Worm (Caenorhabditis elegans): ENCODE data around the gene Y51B9A.6.

The Y51B9A.6 gene

DNA sequence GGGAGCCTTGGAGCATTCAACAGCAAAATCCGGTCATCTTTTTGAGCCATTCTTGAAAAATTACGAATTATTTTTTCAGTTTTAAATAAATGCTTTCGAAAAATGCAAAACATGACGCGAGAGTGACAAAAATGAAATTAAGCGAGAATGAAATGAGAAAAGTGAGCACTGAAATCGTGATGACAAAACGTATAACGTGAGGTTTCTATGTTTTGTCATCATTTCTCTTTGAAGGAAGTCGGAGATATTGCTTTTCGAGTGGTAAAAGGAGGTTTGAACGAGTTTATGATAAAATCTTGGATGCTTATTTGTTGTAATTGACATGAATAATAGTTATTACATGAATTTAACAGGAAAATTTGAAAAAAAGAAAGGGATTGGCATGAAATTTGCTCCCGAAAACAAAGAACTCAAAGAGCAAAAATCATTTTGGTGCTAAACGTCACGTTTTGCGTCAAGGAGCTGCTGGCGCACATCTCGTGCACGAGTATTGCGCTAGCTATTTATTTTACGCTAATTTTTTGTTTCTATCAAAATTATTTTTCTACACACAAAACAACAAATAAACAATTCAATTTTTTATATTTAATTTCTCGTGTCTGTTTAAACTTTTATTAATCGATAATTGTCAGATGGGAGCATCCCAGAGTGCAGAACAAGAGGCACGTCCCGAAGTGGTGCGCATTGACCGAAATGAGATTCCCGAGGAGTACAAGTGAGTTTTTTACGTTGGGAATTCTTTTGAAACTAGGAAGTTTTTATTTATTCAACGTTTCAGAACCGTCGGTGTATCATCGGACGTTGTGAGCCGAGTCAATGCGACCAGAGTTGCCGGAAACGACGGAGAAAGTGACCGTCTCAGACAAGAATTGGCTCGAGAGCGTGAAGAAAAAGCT is 13.6 kb upstream of the Y51B9A.6 start, which contains the start of the genes gss-1 and chch-3 (continued):
- TF ChIP-seq mel-28 (tag; optimal IDR thresholded peaks at IDR 0.05; ENCODE audit: borderline replicate concordance) = no peak
- no peak for TF ChIP-seq F55B11.4 (tag; optimal IDR thresholded peaks at IDR 0.05; ENCODE audit: borderline replicate concordance, insufficient read depth)
- peak; percentile 53 for TF ChIP-seq dox-1 (GFP tag; IDR thresholded peaks at IDR 0.05)
- TF ChIP-seq F23B12.7 (tag; optimal IDR thresholded peaks at IDR 0.05; ENCODE audit: insufficient read depth) = no peak
- no peak for TF ChIP-seq F22D6.2 (tag; optimal IDR thresholded peaks at IDR 0.05)
- peak; percentile 22 for TF ChIP-seq lsl-1 (GFP tag; optimal IDR thresholded peaks at IDR 0.05)
- TF ChIP-seq atf-7 (tag; optimal IDR thresholded peaks at IDR 0.05) = no peak
- no peak for TF ChIP-seq Y53G8AR.9 (GFP tag; conservative IDR thresholded peaks at IDR 0.05)
- TF ChIP-seq B0035.1 (tag; optimal IDR thresholded peaks at IDR 0.05) = no peak
- TF ChIP-seq D2030.7 (GFP tag; IDR thresholded peaks at IDR 0.05) = 0 out of 2 replicates have a peak, but pooled peaks have one; percentile 34
- TF ChIP-seq cebp-1 (GFP tag; IDR thresholded peaks at IDR 0.05) = no peak
- TF ChIP-seq cebp-1 (tag; optimal IDR thresholded peaks at IDR 0.05) = peak; percentile 55
- TF ChIP-seq hmg-1.2 (GFP tag; IDR thresholded peaks at IDR 0.05) = peak; percentile 33; the same call in 1 of the 2 replicates
- TF ChIP-seq F52B5.7 (tag; optimal IDR thresholded peaks at IDR 0.05) = no peak
- TF ChIP-seq rcor-1 (GFP tag; IDR thresholded peaks at IDR 0.05) = peak; percentile 33; the same call in 1 of the 2 replicates
- no peak for TF ChIP-seq rpc-1 (optimal IDR thresholded peaks at IDR 0.05)
- TF ChIP-seq rpc-1 (tag; optimal IDR thresholded peaks at IDR 0.05) = no peak
- peak; percentile 30 for TF ChIP-seq tbp1 (GFP tag; optimal IDR thresholded peaks at IDR 0.05)
- no peak for TF ChIP-seq ekl-4 (GFP tag; IDR thresholded peaks at IDR 0.05)
- TF ChIP-seq unc-130 (GFP tag; optimal IDR thresholded peaks at IDR 0.05) = no peak
- no peak for TF ChIP-seq snpc-1.1 (tag; optimal IDR thresholded peaks at IDR 0.05; ENCODE audit: insufficient read depth)
- no peak for TF ChIP-seq B0336.3 (GFP tag; IDR thresholded peaks at IDR 0.05)
- TF ChIP-seq T07F8.4 (tag; optimal IDR thresholded peaks at IDR 0.05) = no peak
- peak in 1 of 3 experiments; percentile 36 for TF ChIP-seq lin-35 (GFP tag; optimal IDR thresholded peaks at IDR 0.05)
- TF ChIP-seq Y56A3A.18 (GFP tag; IDR thresholded peaks at IDR 0.05) = no peak
- no peak for TF ChIP-seq lir-1 (GFP tag; conservative IDR thresholded peaks at IDR 0.05)
- no peak for TF ChIP-seq nfyb-1 (GFP tag; IDR thresholded peaks at IDR 0.05)
- TF ChIP-seq madf-6 (GFP tag; IDR thresholded peaks at IDR 0.05) = peak; percentile 51
- TF ChIP-seq egl-44 (GFP tag; IDR thresholded peaks at IDR 0.05) = no peak
- no peak for TF ChIP-seq egl-18 (GFP tag; IDR thresholded peaks at IDR 0.05)
- peak; percentile 49 for TF ChIP-seq lin-54 (GFP tag; optimal IDR thresholded peaks at IDR 0.05)
- TF ChIP-seq ztf-28 (GFP tag; IDR thresholded peaks at IDR 0.05) = no peak
- TF ChIP-seq Y67H2A.10 (GFP tag; conservative IDR thresholded peaks at IDR 0.05) = no peak
- TF ChIP-seq snpc-4 (GFP tag; optimal IDR thresholded peaks at IDR 0.05) = no peak
- TF ChIP-seq snpc-4 (tag; optimal IDR thresholded peaks at IDR 0.05) = peak in 1 of 4 experiments; percentile 21
- no peak for TF ChIP-seq sptf-2 (GFP tag; optimal IDR thresholded peaks at IDR 0.05)
- TF ChIP-seq ets-4 (GFP tag; optimal IDR thresholded peaks at IDR 0.05) = no peak
- no peak for TF ChIP-seq cebp-2 (GFP tag; IDR thresholded peaks at IDR 0.05)
- no peak for TF ChIP-seq ztf-26 (tag; optimal IDR thresholded peaks at IDR 0.05)
- peak; percentile 74 for TF ChIP-seq nhr-80 (tag; optimal IDR thresholded peaks at IDR 0.05)
- TF ChIP-seq chd-7 (tag; optimal IDR thresholded peaks at IDR 0.05) = no peak
- peak; percentile 40; the same call in 1 of the 2 replicates for TF ChIP-seq mcd-1 (GFP tag; IDR thresholded peaks at IDR 0.05)
- TF ChIP-seq hsf-1 (GFP tag; IDR thresholded peaks at IDR 0.05) = no peak
- TF ChIP-seq ccch-3 (GFP tag; optimal IDR thresholded peaks at IDR 0.05) = no peak
- no peak for TF ChIP-seq ceh-79 (tag; optimal IDR thresholded peaks at IDR 0.05)
